Fruit fly (Drosophila melanogaster) whole organism, larva: ENCODE measurements around the gene CG31546.
A peak's percentile ranks its signal among the peaks of the same experiment; 100 is the strongest.

Experiments used
- noc ChIP-seq: fragments of 200-800 bp; sonication (Bioruptor generic); optimal IDR thresholded peaks from 3 replicates; lab custom pipeline; 2019; ENCODE audit warnings: missing biosample characterization, mild to moderate bottlenecking, missing genetic modification characterization, moderate library complexity

CG31546 gene

dm6 chr3R:5635524-5635923 is at the start of gene CG31546:
TSS of gene CG31546 (minus strand) at chr3R:5635624.
- TF ChIP-seq noc (tag; lab: Kevin White, UChicago): no peak

dm6 chr3R:5684550-5685118 is 49.2 kb upstream of the CG31546 start:
- no peak for TF ChIP-seq noc (tag; lab: Kevin White, UChicago)

- TF ChIP-seq noc (tag; lab: Kevin White, UChicago): no peak
Measured at dm6 chr3R:5682921-5683748, 47.7 kb upstream of the CG31546 start.

DNA sequence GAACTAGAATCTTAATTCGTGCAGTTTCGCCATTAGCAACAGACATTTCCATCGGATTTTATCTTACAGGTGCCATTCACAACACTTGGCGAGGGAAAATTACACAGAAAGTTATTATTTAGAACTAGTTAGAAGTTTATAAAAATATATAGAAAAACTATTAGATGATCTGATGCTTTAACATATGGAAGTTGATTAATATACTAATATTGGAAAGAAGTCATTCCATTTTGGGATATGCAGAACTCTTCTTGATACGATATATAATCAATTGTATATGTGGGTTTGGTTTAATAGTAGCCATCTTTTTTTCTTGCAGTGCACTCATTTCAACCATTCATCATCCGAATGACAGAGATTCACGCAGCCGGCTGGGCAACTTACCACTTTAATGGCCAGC is 46.8 kb upstream of the CG31546 start:
- TF ChIP-seq noc (tag; lab: Kevin White, UChicago): no peak

DNA sequence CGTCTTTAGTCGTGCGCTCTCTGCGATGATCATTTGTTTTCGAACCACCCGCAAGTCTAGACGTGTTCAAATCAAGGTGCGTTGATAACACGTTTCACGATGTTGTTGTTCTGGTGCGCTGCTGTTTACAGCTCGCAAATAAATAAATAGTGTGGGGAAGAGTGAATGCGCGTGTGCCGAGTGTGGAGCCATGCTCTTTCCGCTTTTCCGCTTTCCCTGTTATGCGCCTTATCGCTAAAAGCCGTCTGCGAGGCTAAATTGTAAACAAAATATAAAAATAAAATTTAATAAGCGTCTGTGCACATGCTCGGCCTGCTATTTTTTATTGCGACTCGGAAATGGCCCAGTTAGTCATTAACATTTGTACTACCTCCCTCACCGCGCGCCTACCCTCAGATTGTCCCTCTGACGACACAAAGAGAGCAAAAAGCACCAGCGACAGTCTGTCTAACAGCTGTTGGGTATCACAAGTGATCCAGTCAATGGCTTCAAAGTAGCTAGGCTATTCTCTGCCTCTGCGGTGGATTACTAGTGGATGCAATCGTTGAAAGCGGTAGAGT is 37.3 kb upstream of the CG31546 start:
- peak; percentile 84 for TF ChIP-seq noc (tag; lab: Kevin White, UChicago)

DNA sequence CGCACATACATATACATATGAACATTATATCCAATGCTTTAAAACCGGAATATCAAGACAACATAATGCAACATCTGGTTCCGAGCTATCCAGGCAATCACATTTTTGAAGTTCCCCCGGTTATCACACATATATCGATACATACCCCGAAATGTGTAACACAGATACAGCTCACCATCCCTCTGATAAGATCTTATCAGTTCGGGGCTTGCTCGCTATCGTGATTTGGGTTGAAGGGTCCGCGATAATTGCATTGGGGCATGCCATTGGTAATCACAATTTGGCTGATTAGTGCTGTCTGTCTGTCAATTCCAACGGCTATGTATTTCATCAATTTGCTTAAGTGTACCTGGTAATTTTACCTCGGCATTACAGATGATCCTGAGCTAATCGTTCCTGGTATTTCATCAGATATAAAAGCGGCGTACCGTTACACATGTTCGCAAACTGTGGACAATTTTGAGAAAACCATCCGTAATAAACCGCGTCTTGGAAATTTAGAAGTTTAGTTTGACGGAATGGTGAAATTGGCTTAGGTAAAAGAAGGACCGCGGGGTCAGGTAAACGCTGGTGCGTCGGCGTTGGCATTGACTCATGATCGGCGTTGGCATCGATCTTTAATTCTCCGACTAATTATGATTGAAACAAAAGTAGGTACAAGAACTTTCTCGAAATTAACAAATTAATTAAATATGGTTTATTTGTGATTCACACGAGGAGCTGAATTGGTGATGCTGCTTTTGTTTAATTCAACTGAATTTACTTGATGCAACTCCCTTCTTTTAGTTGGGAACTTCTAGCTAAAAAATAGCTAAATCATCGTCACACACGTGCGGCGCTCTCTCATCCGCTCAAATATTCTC is 36.6 kb upstream of the CG31546 start:
- no peak for TF ChIP-seq noc (tag; lab: Kevin White, UChicago)

DNA sequence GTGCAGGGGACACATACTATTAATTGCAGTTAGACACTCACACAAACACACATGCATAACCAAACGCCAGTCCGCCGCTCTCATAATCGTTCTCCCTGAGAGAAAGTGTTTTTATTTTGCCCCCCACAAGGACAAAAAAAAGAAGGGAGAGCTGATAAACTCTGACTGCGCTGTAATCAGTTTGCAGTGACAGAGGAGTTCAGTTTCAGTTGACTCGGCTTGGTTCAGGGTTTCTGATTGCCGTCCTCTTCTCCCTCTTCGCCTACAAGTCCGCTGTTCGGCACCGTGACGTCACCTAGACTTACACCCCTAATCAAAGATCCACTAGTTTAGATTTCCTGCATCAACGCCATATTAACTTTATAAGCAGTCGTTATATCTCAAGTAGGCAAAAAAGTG is 35.8 kb upstream of the CG31546 start:
- TF ChIP-seq noc (tag; lab: Kevin White, UChicago): no peak

DNA sequence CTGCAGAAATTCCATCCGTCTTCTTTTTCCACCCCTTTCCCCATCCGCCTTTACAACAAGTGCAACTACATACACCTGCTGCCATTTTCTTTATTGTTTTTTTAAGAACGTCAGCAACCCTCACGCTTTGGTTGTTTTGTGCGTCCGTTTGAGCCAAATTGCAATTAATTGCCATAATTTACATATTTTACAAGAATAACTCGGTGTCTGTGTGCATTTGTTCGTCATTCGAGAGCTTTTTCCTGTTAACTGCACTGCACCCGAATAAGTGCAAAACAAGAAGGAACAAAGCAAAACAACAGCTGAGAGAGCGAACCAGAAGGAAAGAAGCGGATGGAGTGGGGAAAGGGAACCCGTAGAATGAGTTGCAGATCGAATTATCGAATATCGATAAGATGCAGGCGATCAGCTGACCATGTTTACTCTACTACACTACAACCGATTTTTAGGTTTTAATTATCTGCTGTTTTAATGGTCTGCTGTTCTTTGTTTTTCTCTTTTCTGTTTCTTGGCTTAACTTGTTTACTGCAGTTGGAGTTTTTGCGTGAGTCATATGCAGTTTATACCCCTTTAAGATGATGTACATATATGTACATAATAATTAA is 35.3 kb upstream of the CG31546 start:
- no peak for TF ChIP-seq noc (tag; lab: Kevin White, UChicago)

- peak; percentile 8 for TF ChIP-seq noc (tag; lab: Kevin White, UChicago)
Measured at dm6 chr3R:5669740-5670659, 34.6 kb upstream of the CG31546 start.

dm6 chr3R:5668928-5669739 is 33.7 kb upstream of the CG31546 start, which contains the start of the genes Xe7 and Atg17:
TSS of gene Xe7 (minus strand) at chr3R:5669334.
TSS of gene Atg17 (plus strand) at chr3R:5669713.
- TF ChIP-seq noc (tag; lab: Kevin White, UChicago): peak; percentile 90

dm6 chr3R:5660198-5660893 is 24.9 kb upstream of the CG31546 start, which contains the start of gene Wdr33:
TSS of gene Wdr33 (plus strand) at chr3R:5660635.
- no peak for TF ChIP-seq noc (tag; lab: Kevin White, UChicago)

dm6 chr3R:5659829-5660197 is 24.4 kb upstream of the CG31546 start, which contains the start of gene CG2182:
TSS of gene CG2182 (minus strand) at chr3R:5659912.
- no peak for TF ChIP-seq noc (tag; lab: Kevin White, UChicago)
